3 worm cellular contexts compared by ENCODE assay signal in genomic region chrII:11153800-11154199, ce11.
TF ChIP-seq lines count a peak whose summit lies in the region.

No protein-coding gene starts in this region.

TF ChIP-seq in whole organism, L3 larva, 47 proteins besides CTCF, POLR2A, EP300 and RAD21 (continued from another document):
- TF ChIP-seq ZK546.5 (tag; optimal IDR thresholded peaks at IDR 0.05; lab: Kevin White, UChicago) (no peak), nhr-237 (tag; optimal IDR thresholded peaks at IDR 0.05; lab: Kevin White, UChicago) (no peak), lin-39 (tag; optimal IDR thresholded peaks at IDR 0.05; lab: Kevin White, UChicago) (no peak), nhr-28 (tag; optimal IDR thresholded peaks at IDR 0.05; lab: Kevin White, UChicago) (no peak), ztf-4 (tag; optimal IDR thresholded peaks at IDR 0.05; lab: Kevin White, UChicago) (no peak), nhr-11 (tag; optimal IDR thresholded peaks at IDR 0.05; lab: Kevin White, UChicago) (no peak)

TF ChIP-seq in whole organism, L4 larva, 104 proteins besides CTCF, POLR2A, EP300 and RAD21 (continued from another document):
- TF ChIP-seq skn-1 (tag; optimal IDR thresholded peaks at IDR 0.05; lab: Kevin White, UChicago) (no peak), nhr-48 (tag; optimal IDR thresholded peaks at IDR 0.05; lab: Kevin White, UChicago) (peak; percentile 8), T20F7.1 (GFP tag; optimal IDR thresholded peaks at IDR 0.05; lab: Kevin White, UChicago) (no peak), spr-1 (tag; optimal IDR thresholded peaks at IDR 0.05; lab: Kevin White, UChicago) (no peak), nhr-10 (tag; optimal IDR thresholded peaks at IDR 0.05; lab: Kevin White, UChicago) (peak; percentile 40), saeg-2 (GFP tag; IDR thresholded peaks at IDR 0.05; lab: Robert Waterston, UW) (no peak), ceh-62 (tag; optimal IDR thresholded peaks at IDR 0.05; lab: Kevin White, UChicago) (no peak), hlh-30 (tag; optimal IDR thresholded peaks at IDR 0.05; lab: Kevin White, UChicago; ENCODE audit: insufficient read depth) (peak; percentile 56), R02D3.7 (tag; optimal IDR thresholded peaks at IDR 0.05; lab: Kevin White, UChicago) (no peak), ceh-44 (GFP tag; IDR thresholded peaks at IDR 0.05; lab: Robert Waterston, UW) (no peak), unc-62 (GFP tag; optimal IDR thresholded peaks at IDR 0.05 in 1 of 2; lab: Kevin White, UChicago) (peak in 1 of 2 experiments; percentile 20), unc-62 (tag; optimal IDR thresholded peaks at IDR 0.05; lab: Kevin White, UChicago) (no peak), nhr-6 (tag; optimal IDR thresholded peaks at IDR 0.05; lab: Kevin White, UChicago) (no peak), dve-1 (tag; optimal IDR thresholded peaks at IDR 0.05; lab: Kevin White, UChicago; ENCODE audit: insufficient read depth) (peak; percentile 65), Y48G9A.11 (GFP tag; IDR thresholded peaks at IDR 0.05; lab: Robert Waterston, UW) (no peak), php-3 (GFP tag; IDR thresholded peaks at IDR 0.05; lab: Robert Waterston, UW) (0 out of 2 replicates have a peak, but pooled peaks have one; percentile 32), ceh-28 (tag; optimal IDR thresholded peaks at IDR 0.05; lab: Kevin White, UChicago) (no peak), jun-1 (tag; optimal IDR thresholded peaks at IDR 0.05; lab: Kevin White, UChicago) (peak; percentile 16)

TF ChIP-seq in whole organism, young adult, 124 proteins besides CTCF, POLR2A, EP300 and RAD21 (continued from another document):
- TF ChIP-seq atf-7 (tag; optimal IDR thresholded peaks at IDR 0.05; lab: Kevin White, UChicago) (no peak), pha-4 (tag; optimal IDR thresholded peaks at IDR 0.05; lab: Kevin White, UChicago) (no peak), ztf-25 (GFP tag; IDR thresholded peaks at IDR 0.05; lab: Robert Waterston, UW) (no peak)
TF ChIP-seq in whole organism, young adult: peak in this region for 6.
